Worm (Caenorhabditis elegans) whole organism, L4 larva: ENCODE measurements around the gene wht-3.

Source experiments
- D1046.2 ChIP-seq: fragments of 200-800 bp; sonication (Bioruptor generic); IDR thresholded peaks from 2 replicates; pipeline ENCODE4 v1.3.6; 2022; ENCODE audit warnings: missing genetic modification characterization, missing compliant biosample characterization
- F10B5.3 ChIP-seq: sonication (generic microtip); optimal IDR thresholded peaks from 2 replicates; lab custom pipeline; 2016; ENCODE audit warnings: mild to moderate bottlenecking, missing genetic modification characterization, missing compliant biosample characterization
- F26F4.8 ChIP-seq: fragments of 200-800 bp; sonication (Bioruptor generic); conservative IDR thresholded peaks from 2 replicates; pipeline ENCODE4 v1.3.6; 2022; ENCODE audit warnings: missing genetic modification characterization, missing compliant biosample characterization
- F44E2.7 ChIP-seq: fragments of 200-800 bp; sonication (Bioruptor generic); IDR thresholded peaks from 2 replicates; pipeline ENCODE4 v2.1.2; 2022; ENCODE audit warnings: missing genetic modification characterization, missing compliant biosample characterization
- R02D3.7 ChIP-seq: fragments of 150-350 bp; sonication (generic microtip); optimal IDR thresholded peaks from 3 replicates; lab custom pipeline; 2014; ENCODE audit warnings: missing biosample characterization, missing genetic modification characterization
- Y105C5A.15 ChIP-seq: fragments of 200-800 bp; sonication (Bioruptor generic); IDR thresholded peaks from 2 replicates; pipeline ENCODE4 v1.3.6; 2022; ENCODE audit warnings: missing genetic modification characterization, missing compliant biosample characterization
- Y75B8A.6 ChIP-seq: fragments of 200-800 bp; sonication (Bioruptor generic); IDR thresholded peaks from 2 replicates; pipeline ENCODE4 v1.3.6; 2022; ENCODE audit warnings: missing genetic modification reagents, missing genetic modification characterization, missing compliant biosample characterization
- ZK337.2 ChIP-seq: fragments of 200-800 bp; sonication (Bioruptor generic); IDR thresholded peaks from 2 replicates; pipeline ENCODE4 v1.3.6; 2022; ENCODE audit warnings: missing genetic modification reagents, missing genetic modification characterization, missing compliant biosample characterization
- ZK546.5 ChIP-seq, 2 experiments: sonication (generic microtip); optimal IDR thresholded peaks; 2 replicates each; lab custom pipeline; 2017; ENCODE audit warnings: missing biosample characterization in 2 of 2, missing genetic modification characterization in 2 of 2
- aha-1 ChIP-seq: fragments of 150-350 bp; peaks from one replicate; lab custom pipeline; 2014; ENCODE audit warnings: missing biosample characterization, missing genetic modification characterization
- ama-1 ChIP-seq: fragments of 150-350 bp; optimal IDR thresholded peaks from 2 replicates; lab custom pipeline; 2014; ENCODE audit warnings: inconsistent platforms, mixed read lengths
- ceh-44 ChIP-seq: fragments of 200-800 bp; sonication (Bioruptor generic); IDR thresholded peaks from 2 replicates; pipeline ENCODE4 v1.3.6; 2022; ENCODE audit warnings: missing genetic modification reagents, missing genetic modification characterization, missing compliant biosample characterization
- cey-2 ChIP-seq: sonication (generic microtip); optimal IDR thresholded peaks from 3 replicates; lab custom pipeline; 2017; ENCODE audit warnings: missing genetic modification characterization, mild to moderate bottlenecking, missing compliant biosample characterization, antibody characterized with exemption, borderline replicate concordance; ENCODE audit not compliant: insufficient read depth
- daf-12 ChIP-seq: fragments of 150-350 bp; optimal IDR thresholded peaks from 2 replicates; lab custom pipeline; 2014; ENCODE audit warnings: missing biosample characterization, missing genetic modification reagents, missing genetic modification characterization
- daf-16 ChIP-seq, 3 experiments: sonication (generic microtip); optimal IDR thresholded peaks; 2 replicates each; lab custom pipeline; 2016 to 2017; ENCODE audit warnings: missing genetic modification characterization in 3 of 3, missing genetic modification reagents in 3 of 3, mild to moderate bottlenecking in 2 of 3, missing compliant biosample characterization in 2 of 3, missing biosample characterization in 1 of 3, moderate library complexity in 1 of 3
- dmd-6 ChIP-seq: fragments of 200-800 bp; sonication (Bioruptor generic); IDR thresholded peaks from 2 replicates; pipeline ENCODE4 v1.3.6; 2022; ENCODE audit warnings: missing genetic modification reagents, missing genetic modification characterization, missing compliant biosample characterization
- dmd-8 ChIP-seq: fragments of 200-800 bp; sonication (Bioruptor generic); IDR thresholded peaks from 2 replicates; pipeline ENCODE4 v1.3.6; 2022; ENCODE audit warnings: missing genetic modification characterization, missing compliant biosample characterization
- duxl-1 ChIP-seq: sonication (generic microtip); optimal IDR thresholded peaks from 2 replicates; lab custom pipeline; 2016; ENCODE audit warnings: mild to moderate bottlenecking, missing genetic modification characterization, moderate library complexity, missing compliant biosample characterization; ENCODE audit not compliant: poor library complexity
- egl-43 ChIP-seq: fragments of 200-800 bp; sonication (Bioruptor generic); IDR thresholded peaks from 2 replicates; pipeline ENCODE4 v1.3.6; 2022; ENCODE audit warnings: missing genetic modification reagents, missing genetic modification characterization, missing compliant biosample characterization
- gei-8 ChIP-seq: fragments of 200-800 bp; sonication (Bioruptor generic); optimal IDR thresholded peaks from 2 replicates; lab custom pipeline; 2018; ENCODE audit warnings: mild to moderate bottlenecking, missing genetic modification characterization, missing compliant biosample characterization
- hif-1 ChIP-seq, 2 experiments: sonication (generic microtip); optimal IDR thresholded peaks; 2 replicates each; lab custom pipeline; 2016 to 2017; ENCODE audit warnings: missing compliant biosample characterization in 2 of 2, missing genetic modification characterization in 2 of 2, missing genetic modification reagents in 2 of 2, missing genotype in 2 of 2, mild to moderate bottlenecking in 1 of 2
- lin-1 ChIP-seq: fragments of 200-800 bp; sonication (Bioruptor generic); IDR thresholded peaks from 2 replicates; pipeline ENCODE4 v1.3.6; 2022; ENCODE audit warnings: missing genetic modification reagents, missing genetic modification characterization, missing compliant biosample characterization
- lin-13 ChIP-seq: fragments of 150-350 bp; optimal IDR thresholded peaks from 2 replicates; lab custom pipeline; 2014; ENCODE audit warnings: missing biosample characterization, missing genetic modification reagents, missing genetic modification characterization
- lin-38 ChIP-seq: fragments of 200-800 bp; sonication (Bioruptor generic); IDR thresholded peaks from 2 replicates; pipeline ENCODE4 v1.3.6; 2022; ENCODE audit warnings: missing genetic modification reagents, missing genetic modification characterization, missing compliant biosample characterization
- madf-5 ChIP-seq, 2 experiments: fragments of 200-800 bp; sonication (Bioruptor generic); IDR thresholded peaks; 2 replicates each; pipeline ENCODE4 v1.3.6; 2022; ENCODE audit warnings: missing compliant biosample characterization in 2 of 2, missing genetic modification characterization in 2 of 2
- mdl-1 ChIP-seq, 2 experiments: fragments of 150-350 bp in 1 of 2; sonication (generic microtip) in 1 of 2; optimal IDR thresholded peaks; 2 replicates each; lab custom pipeline; 2014 to 2017; ENCODE audit warnings: missing biosample characterization in 2 of 2, missing genetic modification characterization in 2 of 2
- mdt-29 ChIP-seq: fragments of 200-800 bp; sonication (Bioruptor generic); IDR thresholded peaks from 2 replicates; pipeline ENCODE4 v1.3.6; 2022; ENCODE audit warnings: missing genetic modification reagents, missing genetic modification characterization, missing compliant biosample characterization
- mes-2 ChIP-seq: sonication (generic microtip); optimal IDR thresholded peaks from 2 replicates; lab custom pipeline; 2016; ENCODE audit warnings: missing genotype, mild to moderate bottlenecking, missing genetic modification characterization, missing compliant biosample characterization; ENCODE audit not compliant: poor library complexity, severe bottlenecking
- nhr-102 ChIP-seq: sonication (generic microtip); optimal IDR thresholded peaks from 2 replicates; lab custom pipeline; 2016; ENCODE audit warnings: mild to moderate bottlenecking, missing genetic modification characterization, moderate library complexity, missing compliant biosample characterization
- nhr-111 ChIP-seq: fragments of 200-800 bp; sonication (Bioruptor generic); optimal IDR thresholded peaks from 2 replicates; lab custom pipeline; 2018; ENCODE audit warnings: mild to moderate bottlenecking, missing genetic modification characterization, missing compliant biosample characterization
- nhr-28 ChIP-seq: fragments of 150-350 bp; optimal IDR thresholded peaks from 2 replicates; lab custom pipeline; 2014; ENCODE audit warnings: missing biosample characterization, missing genetic modification characterization
- nhr-41 ChIP-seq: fragments of 200-800 bp; sonication (Bioruptor generic); IDR thresholded peaks from 2 replicates; pipeline ENCODE4 v1.3.6; 2022; ENCODE audit warnings: missing genetic modification reagents, missing genetic modification characterization, missing compliant biosample characterization
- pha-4 ChIP-seq, 2 experiments: fragments of 150-350 bp in 1 of 2; fragments of 200-800 bp in 1 of 2; sonication (Bioruptor generic) in 1 of 2; IDR thresholded peaks in 1 of 2; optimal IDR thresholded peaks in 1 of 2; 2 replicates each; pipeline versions ENCODE4 v1.3.6 to Lab custom; 2014 to 2022; ENCODE audit warnings: missing genetic modification characterization in 2 of 2, missing genetic modification reagents in 2 of 2, missing biosample characterization in 1 of 2, missing compliant biosample characterization in 1 of 2
- set-16 ChIP-seq: fragments of 200-800 bp; sonication (Bioruptor generic); IDR thresholded peaks from 2 replicates; pipeline ENCODE4 v1.3.6; 2022; ENCODE audit warnings: missing genetic modification reagents, missing genetic modification characterization, missing compliant biosample characterization
- snpc-1.2 ChIP-seq: fragments of 200-800 bp; sonication (Bioruptor generic); IDR thresholded peaks from 2 replicates; pipeline ENCODE4 v1.3.6; 2022; ENCODE audit warnings: missing genetic modification reagents, missing genetic modification characterization, missing compliant biosample characterization
- snpc-4 ChIP-seq: fragments of 150-350 bp; optimal IDR thresholded peaks from 2 replicates; lab custom pipeline; 2014; ENCODE audit warnings: missing biosample characterization, missing genetic modification characterization
- spr-1 ChIP-seq: sonication (generic microtip); optimal IDR thresholded peaks from 2 replicates; lab custom pipeline; 2016; ENCODE audit warnings: mild to moderate bottlenecking, missing genetic modification characterization, missing compliant biosample characterization
- spr-3 ChIP-seq: fragments of 200-800 bp; sonication (Bioruptor generic); optimal IDR thresholded peaks from 2 replicates; lab custom pipeline; 2018; ENCODE audit warnings: mild to moderate bottlenecking, missing genetic modification characterization, missing compliant biosample characterization
- tag-97 ChIP-seq: fragments of 200-800 bp; sonication (Bioruptor generic); IDR thresholded peaks from 2 replicates; pipeline ENCODE4 v1.3.6; 2022; ENCODE audit warnings: missing genetic modification characterization, missing compliant biosample characterization
- tra-1 ChIP-seq: fragments of 200-800 bp; sonication (Bioruptor generic); IDR thresholded peaks from 2 replicates; pipeline ENCODE4 v1.3.6; 2022; ENCODE audit warnings: missing genetic modification reagents, missing genetic modification characterization, missing compliant biosample characterization
- unc-130 ChIP-seq: sonication (generic microtip); optimal IDR thresholded peaks from 2 replicates; lab custom pipeline; 2016; ENCODE audit warnings: missing genetic modification reagents, missing genetic modification characterization, missing compliant biosample characterization
- unc-39 ChIP-seq: sonication (generic microtip); optimal IDR thresholded peaks from 2 replicates; lab custom pipeline; 2017; ENCODE audit warnings: missing biosample characterization, missing genetic modification characterization
- zag-1 ChIP-seq: fragments of 150-350 bp; optimal IDR thresholded peaks from 2 replicates; lab custom pipeline; 2014; ENCODE audit warnings: missing biosample characterization, missing genetic modification characterization
- zfp-3 ChIP-seq: fragments of 200-800 bp; sonication (Bioruptor generic); conservative IDR thresholded peaks from 2 replicates; pipeline ENCODE4 v1.3.6; 2022; ENCODE audit warnings: missing genetic modification reagents, missing genetic modification characterization, missing compliant biosample characterization
- zip-11 ChIP-seq: fragments of 200-800 bp; sonication (Bioruptor generic); IDR thresholded peaks from 2 replicates; pipeline ENCODE4 v1.3.6; 2022; ENCODE audit warnings: missing genetic modification characterization, missing compliant biosample characterization
- ztf-11 ChIP-seq: fragments of 150-350 bp; optimal IDR thresholded peaks from 2 replicates; lab custom pipeline; 2014; ENCODE audit warnings: missing biosample characterization, missing genetic modification characterization

The wht-3 gene

DNA sequence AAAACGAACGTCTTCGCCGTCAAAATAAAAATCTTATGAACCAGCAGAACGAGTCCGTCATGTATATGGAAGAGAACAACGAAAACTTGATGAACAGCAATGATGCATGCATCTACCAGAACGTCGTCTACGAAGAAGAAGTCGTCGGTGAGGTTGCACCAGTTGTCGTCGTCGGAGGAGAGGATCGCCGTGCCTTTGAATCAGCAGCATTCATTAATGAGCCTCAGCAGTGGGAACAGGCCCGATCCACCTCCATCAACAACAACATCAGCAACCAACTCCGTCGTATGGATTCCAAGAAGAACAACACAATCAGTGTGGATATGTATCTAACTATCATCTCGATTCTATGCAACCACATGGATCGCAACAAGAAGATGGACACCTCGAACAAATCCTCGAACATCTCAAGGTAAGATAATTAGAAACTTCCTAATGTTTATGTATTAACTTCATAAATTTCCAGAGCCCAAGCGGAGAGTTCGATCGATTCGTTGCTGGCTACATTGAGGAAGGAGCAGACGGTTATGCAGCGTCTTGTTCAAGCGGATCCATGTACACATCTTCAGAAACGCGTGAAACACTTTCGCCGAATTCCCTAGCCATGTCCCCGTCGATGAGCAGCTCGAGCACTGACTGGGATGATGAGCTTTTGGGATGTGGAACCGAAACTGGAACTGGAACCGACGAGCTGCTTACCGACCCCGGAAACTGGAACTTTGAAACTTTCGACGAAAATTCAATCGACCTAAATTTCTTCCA is 43.1 kb upstream of the wht-3 start:
- TF ChIP-seq mdt-29 (GFP tag; lab: Robert Waterston, UW) (no peak), aha-1 (peak; percentile 97), set-16 (peak; percentile 25; the same call in 1 of the 2 replicates), duxl-1 (tag; lab: Kevin White, UChicago) (no peak), nhr-41 (GFP tag; lab: Robert Waterston, UW) (no peak), zfp-3 (GFP tag; lab: Robert Waterston, UW) (no peak), ama-1 (lab: Kevin White, UChicago) (no peak), unc-39 (no peak), egl-43 (GFP tag; lab: Robert Waterston, UW) (peak; percentile 60), snpc-4 (tag; lab: Kevin White, UChicago) (no peak), unc-130 (GFP tag; lab: Kevin White, UChicago) (no peak), mes-2 (no peak), ztf-11 (tag; lab: Kevin White, UChicago) (no peak), Y105C5A.15 (GFP tag; lab: Robert Waterston, UW) (no peak), mdl-1 (tag; optimal IDR thresholded peaks at IDR 0.05; lab: Kevin White, UChicago) (no peak), ZK546.5 (tag; optimal IDR thresholded peaks at IDR 0.05; lab: Kevin White, UChicago) (no peak), madf-5 (GFP tag; IDR thresholded peaks at IDR 0.05; lab: Robert Waterston, UW) (no peak), ZK337.2 (GFP tag; lab: Robert Waterston, UW) (0 out of 2 replicates have a peak, but pooled peaks have one; percentile 35), zag-1 (tag; lab: Kevin White, UChicago) (no peak), dmd-8 (GFP tag; lab: Robert Waterston, UW) (no peak), Y75B8A.6 (GFP tag; lab: Robert Waterston, UW) (no peak), pha-4 (GFP tag; IDR thresholded peaks at IDR 0.05; lab: Robert Waterston, UW) (0 out of 2 replicates have a peak, but pooled peaks have one; percentile 14), pha-4 (tag; optimal IDR thresholded peaks at IDR 0.05; lab: Kevin White, UChicago) (no peak), F26F4.8 (no peak)

DNA sequence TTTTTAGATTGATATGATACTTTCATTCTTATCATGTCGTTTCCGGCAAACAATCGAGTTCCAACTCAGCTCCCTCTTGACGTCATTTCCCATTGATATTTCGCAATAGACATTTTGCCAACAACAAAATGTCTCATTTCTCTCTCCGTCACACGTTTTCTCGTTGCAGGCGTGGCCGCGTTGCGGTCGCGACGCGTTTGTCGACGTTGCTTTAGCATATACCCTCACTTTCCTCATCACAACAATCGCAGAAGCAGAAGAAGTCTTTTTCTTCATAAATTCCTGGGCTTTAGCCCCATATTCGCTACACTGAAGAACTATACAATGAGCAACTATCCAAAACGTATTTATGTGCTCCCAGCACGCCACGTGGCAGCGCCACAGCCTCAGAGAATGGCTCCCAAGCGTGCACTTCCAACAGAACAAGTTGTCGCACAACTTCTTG is 42.3 kb upstream of the wht-3 start, which contains the start of gene xbp-1:
Gene xbp-1 (plus strand): TSS at position 151 of the 445 bp plus-strand sequence.
- TF ChIP-seq daf-16 (GFP tag; optimal IDR thresholded peaks at IDR 0.05; lab: Kevin White, UChicago) (peak; percentile 15 to 92), daf-16 (tag; optimal IDR thresholded peaks at IDR 0.05; lab: Kevin White, UChicago) (peak; percentile 99), F44E2.7 (GFP tag; lab: Robert Waterston, UW) (no peak), cey-2 (no peak), spr-3 (peak; percentile 23), lin-38 (peak; percentile 71), lin-1 (GFP tag; lab: Robert Waterston, UW) (peak; percentile 99), Y75B8A.6 (GFP tag; lab: Robert Waterston, UW) (peak; percentile 51; the same call in 1 of the 2 replicates), tra-1 (GFP tag; lab: Robert Waterston, UW) (peak; percentile 81), F10B5.3 (tag; lab: Kevin White, UChicago) (no peak), ZK546.5 (tag; optimal IDR thresholded peaks at IDR 0.05; lab: Kevin White, UChicago) (no peak), spr-1 (tag; lab: Kevin White, UChicago) (peak; percentile 30), unc-130 (GFP tag; lab: Kevin White, UChicago) (no peak), zip-11 (GFP tag; lab: Robert Waterston, UW) (no peak), mes-2 (peak; percentile 90), nhr-28 (tag; lab: Kevin White, UChicago) (peak; percentile 92), hif-1 (tag; optimal IDR thresholded peaks at IDR 0.05; lab: Kevin White, UChicago) (peak; percentile 51 to 87), tag-97 (GFP tag; lab: Robert Waterston, UW) (no peak), snpc-1.2 (GFP tag; lab: Robert Waterston, UW) (0 out of 2 replicates have a peak, but pooled peaks have one; percentile 23), dmd-6 (peak; percentile 98), R02D3.7 (no peak), gei-8 (GFP tag; lab: Kevin White, UChicago) (no peak), nhr-111 (GFP tag; lab: Kevin White, UChicago) (no peak), D1046.2 (no peak), lin-13 (GFP tag; lab: Kevin White, UChicago) (peak; percentile 94), madf-5 (GFP tag; IDR thresholded peaks at IDR 0.05; lab: Robert Waterston, UW) (no peak), nhr-102 (tag; lab: Kevin White, UChicago) (peak; percentile 68), ceh-44 (GFP tag; lab: Robert Waterston, UW) (no peak), daf-12 (tag; lab: Kevin White, UChicago) (no peak)
